Fruit fly (Drosophila melanogaster): ENCODE data around the gene CG12689.
A peak's percentile ranks its signal among the peaks of the same experiment; 100 is the strongest.

CG12689 gene

DNA sequence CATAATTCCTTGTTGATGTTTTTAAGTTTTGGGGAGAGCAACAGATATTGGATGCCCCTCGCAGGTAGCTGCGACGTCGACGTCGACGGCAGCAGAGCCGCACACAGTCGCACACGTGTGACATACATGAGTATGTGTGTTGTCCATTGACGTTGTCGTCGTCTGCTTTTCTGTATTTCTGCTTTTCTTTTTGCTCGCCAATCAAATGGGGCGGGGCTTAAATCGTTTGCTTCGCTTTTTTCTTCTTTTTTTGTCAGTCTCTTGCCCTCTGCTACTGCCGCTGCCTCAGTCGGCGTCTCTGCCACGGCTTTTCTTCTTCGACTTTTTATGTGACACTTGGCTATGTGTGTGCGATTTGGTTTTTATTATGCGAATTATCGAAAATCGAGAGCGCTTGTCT is 19.7 kb upstream of the CG12689 start (continued):
- no peak for TF ChIP-seq CG5180 (GFP tag; optimal IDR thresholded peaks at IDR 0.05)
- no peak for TF ChIP-seq zfh1 (GFP tag; IDR thresholded peaks at IDR 0.05)
- TF ChIP-seq Deaf1 (tag; optimal IDR thresholded peaks at IDR 0.05), result peak; percentile 24
- peak; percentile 77 for TF ChIP-seq Drgx (GFP tag; IDR thresholded peaks at IDR 0.05)
- peak; percentile 60 for TF ChIP-seq sqz (GFP tag; optimal IDR thresholded peaks at IDR 0.05)

DNA sequence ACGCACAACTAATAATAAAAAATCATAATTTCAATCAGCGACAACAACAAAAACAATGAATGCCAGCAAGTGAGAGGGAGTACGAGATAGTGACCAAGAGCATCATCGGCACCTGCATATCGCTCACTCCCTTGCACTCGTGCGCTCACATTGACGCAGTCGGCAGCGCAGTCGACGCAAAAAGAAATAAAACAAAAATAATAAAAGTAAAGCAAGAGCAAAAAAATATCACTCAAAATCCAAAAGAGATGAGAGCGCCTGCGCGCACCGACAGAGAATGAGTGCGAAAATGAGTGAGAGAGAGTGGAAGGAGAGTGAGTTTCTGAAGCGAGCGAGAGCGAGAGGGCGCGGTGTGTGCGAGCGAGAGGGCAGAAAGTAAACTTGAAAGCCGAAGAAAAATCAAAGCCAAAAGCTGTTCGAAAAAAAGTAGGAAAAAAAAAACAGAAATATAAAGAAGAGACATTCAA is 18.6 kb upstream of the CG12689 start:
- TF ChIP-seq fd96Cb (tag; optimal IDR thresholded peaks at IDR 0.05), result no peak
- no peak for TF ChIP-seq CG7357 (GFP tag; IDR thresholded peaks at IDR 0.05)
- TF ChIP-seq scrt (GFP tag; optimal IDR thresholded peaks at IDR 0.05), result no peak
- no peak for TF ChIP-seq sc (optimal IDR thresholded peaks at IDR 0.05)
- TF ChIP-seq sc (GFP tag; optimal IDR thresholded peaks at IDR 0.05), result no peak
- no peak for TF ChIP-seq CG17385 (GFP tag; optimal IDR thresholded peaks at IDR 0.05)
- no peak for TF ChIP-seq CG9817 (tag; optimal IDR thresholded peaks at IDR 0.05)
- no peak for TF ChIP-seq CG8388 (GFP tag; optimal IDR thresholded peaks at IDR 0.05)
- TF ChIP-seq CG8089 (GFP tag; optimal IDR thresholded peaks at IDR 0.05), result no peak
- peak; percentile 96 for TF ChIP-seq Adf1 (GFP tag; IDR thresholded peaks at IDR 0.05)
- TF ChIP-seq CG17912 (GFP tag; optimal IDR thresholded peaks at IDR 0.05), result no peak
- TF ChIP-seq fru (optimal IDR thresholded peaks at IDR 0.05), result no peak
- peak; percentile 53 for TF ChIP-seq Med (GFP tag)
- TF ChIP-seq CG9876 (GFP tag; optimal IDR thresholded peaks at IDR 0.05), result no peak
- TF ChIP-seq Nf-YC (tag; optimal IDR thresholded peaks at IDR 0.05), result peak; percentile 96
- peak; percentile 57 for TF ChIP-seq crol (GFP tag; IDR thresholded peaks at IDR 0.05)
- TF ChIP-seq Doc2 (GFP tag; IDR thresholded peaks at IDR 0.05), result no peak
- TF ChIP-seq Ptx1 (GFP tag; IDR thresholded peaks at IDR 0.05), result no peak
- no peak for TF ChIP-seq rib (GFP tag; IDR thresholded peaks at IDR 0.05)
- no peak for TF ChIP-seq CG11456 (GFP tag; IDR thresholded peaks at IDR 0.05)
- TF ChIP-seq Max (GFP tag; optimal IDR thresholded peaks at IDR 0.05), result no peak
- no peak for TF ChIP-seq croc (GFP tag; conservative IDR thresholded peaks at IDR 0.05)
- TF ChIP-seq CG13123 (GFP tag; optimal IDR thresholded peaks at IDR 0.05), result no peak
- no peak for TF ChIP-seq CG13624 (GFP tag; optimal IDR thresholded peaks at IDR 0.05)
- no peak for TF ChIP-seq CG10147 (GFP tag; optimal IDR thresholded peaks at IDR 0.05)
- TF ChIP-seq CG1024 (GFP tag; IDR thresholded peaks at IDR 0.05), result no peak
- no peak for TF ChIP-seq ab (GFP tag; optimal IDR thresholded peaks at IDR 0.05)
- no peak for TF ChIP-seq CG13775 (GFP tag; optimal IDR thresholded peaks at IDR 0.05)
- TF ChIP-seq CG10274 (GFP tag; optimal IDR thresholded peaks at IDR 0.05), result no peak
- peak; percentile 18 for TF ChIP-seq gro (GFP tag; optimal IDR thresholded peaks at IDR 0.05)
- TF ChIP-seq NC2α (GFP tag; optimal IDR thresholded peaks at IDR 0.05), result no peak
- TF ChIP-seq CG18599 (GFP tag; optimal IDR thresholded peaks at IDR 0.05), result no peak
- no peak for TF ChIP-seq CG16813 (GFP tag; IDR thresholded peaks at IDR 0.05; ENCODE audit: partially characterized antibody)
- no peak for TF ChIP-seq CG16815 (GFP tag; optimal IDR thresholded peaks at IDR 0.05)
- TF ChIP-seq lbe (GFP tag; optimal IDR thresholded peaks at IDR 0.05), result peak; percentile 71
- TF ChIP-seq kah (GFP tag; optimal IDR thresholded peaks at IDR 0.05), result no peak
- no peak for TF ChIP-seq disco-r (GFP tag; optimal IDR thresholded peaks at IDR 0.05)
- TF ChIP-seq HLHmδ (GFP tag; optimal IDR thresholded peaks at IDR 0.05), result no peak
- no peak for TF ChIP-seq HmgZ (tag; optimal IDR thresholded peaks at IDR 0.05)
- no peak for TF ChIP-seq Antp (GFP tag; optimal IDR thresholded peaks at IDR 0.05)
- no peak for TF ChIP-seq mirr (GFP tag; optimal IDR thresholded peaks at IDR 0.05)
- TF ChIP-seq Dfd (GFP tag; optimal IDR thresholded peaks at IDR 0.05), result no peak
- no peak for TF ChIP-seq lola (GFP tag; optimal IDR thresholded peaks at IDR 0.05)
- peak; percentile 99 for TF ChIP-seq z (GFP tag; IDR thresholded peaks at IDR 0.05)
- no peak for TF ChIP-seq CG30431 (GFP tag; optimal IDR thresholded peaks at IDR 0.05)
- TF ChIP-seq B-H1 (GFP tag; IDR thresholded peaks at IDR 0.05), result no peak
